Worm (Caenorhabditis elegans): Measurements from ENCODE around the gene C50E3.7.

DNA sequence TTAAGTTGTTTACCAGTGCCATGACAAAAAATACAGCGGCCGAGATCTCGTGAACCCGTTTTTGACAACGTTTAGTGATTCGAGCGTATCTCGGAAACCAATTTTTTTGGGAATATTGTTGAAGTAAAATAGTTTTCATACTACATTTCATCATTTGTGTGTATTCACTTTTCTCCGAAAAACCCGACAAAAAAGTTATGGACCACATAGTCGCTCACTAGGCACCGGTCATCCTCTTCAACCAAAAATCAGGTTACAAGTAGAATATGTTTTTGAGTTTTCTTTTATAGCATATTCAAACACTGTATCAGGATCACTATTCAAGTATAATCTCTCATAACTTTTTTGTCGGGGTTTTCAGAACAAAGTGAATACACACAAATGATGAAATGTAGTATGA, 43.5 kb upstream of the C50E3.7 start:
- no peak for TF ChIP-seq dpl-1 (GFP tag; optimal IDR thresholded peaks at IDR 0.05)
- TF ChIP-seq Y48G9A.11 (GFP tag; IDR thresholded peaks at IDR 0.05), result no peak
- no peak for TF ChIP-seq mdl-1 (tag; optimal IDR thresholded peaks at IDR 0.05)
- TF ChIP-seq fkh-10 (GFP tag; optimal IDR thresholded peaks at IDR 0.05), result no peak
- no peak for TF ChIP-seq mep-1 (tag; optimal IDR thresholded peaks at IDR 0.05)
- no peak for TF ChIP-seq snpc-4 (tag; optimal IDR thresholded peaks at IDR 0.05)

All from whole organism, L4 larva.